Worm (Caenorhabditis elegans) whole organism, L2 larva: ENCODE results near the gene T28D9.16.

Experiments
- F13H6.1 ChIP-seq: sonication (generic microtip); optimal IDR thresholded peaks from 2 replicates; lab custom pipeline; 2016; ENCODE audit warnings: missing genetic modification characterization, missing compliant biosample characterization
- ceh-82 ChIP-seq: fragments of 150-350 bp; optimal IDR thresholded peaks from 2 replicates; lab custom pipeline; 2014; ENCODE audit warnings: missing biosample characterization, missing genetic modification characterization
- nhr-6 ChIP-seq: fragments of 150-350 bp; optimal IDR thresholded peaks from 2 replicates; lab custom pipeline; 2014; ENCODE audit warnings: missing biosample characterization, missing genetic modification characterization
- unc-39 ChIP-seq: fragments of 150-350 bp; optimal IDR thresholded peaks from 2 replicates; lab custom pipeline; 2014; ENCODE audit warnings: missing biosample characterization, missing genetic modification characterization
- ztf-11 ChIP-seq: sonication (generic microtip); optimal IDR thresholded peaks from 2 replicates; lab custom pipeline; 2017; ENCODE audit warnings: missing biosample characterization, missing genetic modification characterization

DNA sequence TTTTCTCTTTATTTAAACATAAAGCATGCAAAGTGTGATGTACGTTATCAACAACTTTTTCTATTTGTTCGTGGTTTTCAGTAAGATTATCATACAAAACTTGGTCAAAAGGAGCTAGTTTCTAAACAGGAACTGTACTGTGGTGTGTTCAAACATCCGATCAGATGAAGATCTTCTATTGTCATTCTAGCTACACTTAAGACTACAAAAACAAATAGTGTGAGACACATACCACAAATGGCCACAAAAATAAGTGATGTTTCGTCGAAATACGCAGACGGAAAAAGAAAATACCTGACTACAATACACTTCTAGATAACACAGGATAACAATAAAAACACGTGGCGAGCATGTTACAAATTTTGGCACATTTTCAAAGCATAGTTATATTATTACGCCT is 26.8 kb upstream of the T28D9.16 start:
- no peak for TF ChIP-seq nhr-6 (tag; lab: Kevin White, UChicago)
- no peak for TF ChIP-seq ceh-82 (tag; lab: Kevin White, UChicago)
- no peak for TF ChIP-seq F13H6.1 (tag; lab: Kevin White, UChicago)
- no peak for TF ChIP-seq ztf-11 (tag; lab: Kevin White, UChicago)
- no peak for TF ChIP-seq unc-39
